Fruit fly (Drosophila melanogaster) whole organism, prepupa: ENCODE results near the gene Ppat-Dpck.

Experiments
- Blimp-1 ChIP-seq: fragments of 200-800 bp; sonication (Bioruptor generic); optimal IDR thresholded peaks from 3 replicates; lab custom pipeline; 2017; ENCODE audit warnings: missing biosample characterization, missing genetic modification characterization, mild to moderate bottlenecking, moderate library complexity, missing genetic modification reagents
- CG10631 ChIP-seq: fragments of 200-800 bp; sonication (Bioruptor generic); optimal IDR thresholded peaks from 2 replicates; lab custom pipeline; 2016; ENCODE audit warnings: missing biosample characterization, missing genetic modification characterization
- CG10669 ChIP-seq: fragments of 200-800 bp; sonication (Bioruptor generic); optimal IDR thresholded peaks from 3 replicates; lab custom pipeline; 2018; ENCODE audit warnings: missing biosample characterization, mild to moderate bottlenecking, missing genetic modification characterization, moderate library complexity
- CG11294 ChIP-seq: fragments of 200-800 bp; sonication (Bioruptor generic); IDR thresholded peaks from 2 replicates; pipeline ENCODE4 v1.3.6; 2022; ENCODE audit warnings: missing biosample characterization, missing genetic modification characterization
- CG11762 ChIP-seq: fragments of 200-800 bp; sonication (Bioruptor generic); optimal IDR thresholded peaks from 3 replicates; lab custom pipeline; 2016; ENCODE audit warnings: missing biosample characterization, missing genetic modification characterization; ENCODE audit not compliant: insufficient read depth
- CG11902 ChIP-seq: fragments of 200-800 bp; sonication (Bioruptor generic); optimal IDR thresholded peaks from 3 replicates; lab custom pipeline; 2016; ENCODE audit warnings: missing biosample characterization, missing genetic modification characterization
- CG1621 ChIP-seq: fragments of 200-800 bp; sonication (Bioruptor generic); optimal IDR thresholded peaks from 3 replicates; lab custom pipeline; 2018; ENCODE audit warnings: missing biosample characterization, mild to moderate bottlenecking, missing genetic modification characterization
- CG16779 ChIP-seq: fragments of 200-800 bp; sonication (Bioruptor generic); optimal IDR thresholded peaks from 3 replicates; lab custom pipeline; 2017; ENCODE audit warnings: missing biosample characterization, mild to moderate bottlenecking, missing genetic modification characterization
- CG3032 ChIP-seq: fragments of 200-800 bp; optimal IDR thresholded peaks from 2 replicates; lab custom pipeline; 2019; ENCODE audit warnings: missing biosample characterization, mild to moderate bottlenecking, missing genetic modification characterization, moderate library complexity
- CG32006 ChIP-seq: fragments of 200-800 bp; sonication (Bioruptor generic); optimal IDR thresholded peaks from 3 replicates; lab custom pipeline; 2017; ENCODE audit warnings: missing biosample characterization, mild to moderate bottlenecking, missing genetic modification characterization
- CG4318 ChIP-seq: fragments of 200-800 bp; sonication (Bioruptor generic); optimal IDR thresholded peaks from 3 replicates; lab custom pipeline; 2017; ENCODE audit warnings: missing biosample characterization, mild to moderate bottlenecking, missing genetic modification characterization
- CG6163 ChIP-seq: fragments of 200-800 bp; sonication (Bioruptor generic); IDR thresholded peaks from 3 replicates; pipeline ENCODE4 v1.3.6; 2022; ENCODE audit warnings: missing biosample characterization, missing genetic modification characterization
- CG6276 ChIP-seq: fragments of 200-800 bp; sonication (Bioruptor generic); optimal IDR thresholded peaks from 2 replicates; lab custom pipeline; 2017; ENCODE audit warnings: missing biosample characterization, mild to moderate bottlenecking, missing genetic modification characterization
- CG6808 ChIP-seq: fragments of 200-800 bp; sonication (Bioruptor generic); optimal IDR thresholded peaks from 3 replicates; lab custom pipeline; 2017; ENCODE audit warnings: missing biosample characterization, missing genetic modification characterization, mild to moderate bottlenecking, moderate library complexity, missing genetic modification reagents
- CG6854 ChIP-seq: fragments of 200-800 bp; sonication (Bioruptor generic); optimal IDR thresholded peaks from 2 replicates; lab custom pipeline; 2017; ENCODE audit warnings: missing biosample characterization, mild to moderate bottlenecking, missing genetic modification characterization
- CG7368 ChIP-seq: fragments of 200-800 bp; sonication (Bioruptor generic); optimal IDR thresholded peaks from 3 replicates; lab custom pipeline; 2016; ENCODE audit warnings: missing biosample characterization, missing genetic modification characterization
- CG8119 ChIP-seq: fragments of 200-800 bp; sonication (Bioruptor generic); IDR thresholded peaks from 3 replicates; pipeline ENCODE4 v1.3.6; 2022; ENCODE audit warnings: missing biosample characterization, missing genetic modification characterization
- CG8319 ChIP-seq: fragments of 200-800 bp; sonication (Bioruptor generic); optimal IDR thresholded peaks from 3 replicates; lab custom pipeline; 2016; ENCODE audit warnings: missing biosample characterization, missing genetic modification characterization
- CG9139 ChIP-seq: fragments of 200-800 bp; sonication (Bioruptor generic); optimal IDR thresholded peaks from 3 replicates; lab custom pipeline; 2017; ENCODE audit warnings: missing biosample characterization, mild to moderate bottlenecking, missing genetic modification characterization
- Eip78C ChIP-seq: fragments of 200-800 bp; sonication (Bioruptor generic); peaks from one replicate; lab custom pipeline; 2016; ENCODE audit warnings: missing biosample characterization, missing genetic modification characterization
- Eip93F ChIP-seq: fragments of 200-800 bp; sonication (Bioruptor generic); optimal IDR thresholded peaks from 2 replicates; lab custom pipeline; 2016; ENCODE audit warnings: missing biosample characterization, mild to moderate bottlenecking, missing genetic modification characterization
- Ets21C ChIP-seq: fragments of 200-800 bp; sonication (Bioruptor generic); optimal IDR thresholded peaks from 3 replicates; lab custom pipeline; 2016; ENCODE audit warnings: missing biosample characterization, missing genetic modification characterization
- Hr39 ChIP-seq: fragments of 200-800 bp; sonication (Bioruptor generic); optimal IDR thresholded peaks from 2 replicates; lab custom pipeline; 2016; ENCODE audit warnings: missing biosample characterization, missing genetic modification characterization
- Hr4 ChIP-seq: fragments of 200-800 bp; sonication (Bioruptor generic); optimal IDR thresholded peaks from 3 replicates; lab custom pipeline; 2016; ENCODE audit warnings: missing biosample characterization, missing genetic modification characterization
- Met ChIP-seq: fragments of 200-800 bp; sonication (Bioruptor generic); optimal IDR thresholded peaks from 3 replicates; lab custom pipeline; 2016; ENCODE audit warnings: missing biosample characterization, missing genetic modification characterization
- OdsH ChIP-seq: fragments of 200-800 bp; sonication (Bioruptor generic); optimal IDR thresholded peaks from 3 replicates; lab custom pipeline; 2016; ENCODE audit warnings: missing biosample characterization, missing genetic modification characterization
- Smox ChIP-seq: fragments of 200-800 bp; sonication (Bioruptor generic); optimal IDR thresholded peaks from 3 replicates; lab custom pipeline; 2016; ENCODE audit warnings: missing biosample characterization, missing genetic modification characterization
- Sox102F ChIP-seq: fragments of 200-800 bp; sonication (Bioruptor generic); optimal IDR thresholded peaks from 2 replicates; lab custom pipeline; 2016; ENCODE audit warnings: missing biosample characterization, mild to moderate bottlenecking, missing genetic modification characterization
- Sox14 ChIP-seq: fragments of 200-800 bp; sonication (Bioruptor generic); optimal IDR thresholded peaks from 3 replicates; lab custom pipeline; 2016; ENCODE audit warnings: missing biosample characterization, missing genetic modification characterization
- Sox15 ChIP-seq: fragments of 200-800 bp; sonication (Bioruptor generic); optimal IDR thresholded peaks from 3 replicates; lab custom pipeline; 2016; ENCODE audit warnings: missing biosample characterization, missing genetic modification characterization
- acj6 ChIP-seq: fragments of 200-800 bp; sonication (Bioruptor generic); optimal IDR thresholded peaks from 3 replicates; lab custom pipeline; 2016; ENCODE audit warnings: missing biosample characterization, missing genetic modification characterization
- cyc ChIP-seq: fragments of 200-800 bp; sonication (Bioruptor generic); optimal IDR thresholded peaks from 3 replicates; lab custom pipeline; 2016; ENCODE audit warnings: missing biosample characterization, missing genetic modification characterization
- dac ChIP-seq: fragments of 200-800 bp; sonication (Bioruptor generic); optimal IDR thresholded peaks from 2 replicates; lab custom pipeline; 2017; ENCODE audit warnings: missing biosample characterization, mild to moderate bottlenecking, missing genetic modification characterization
- fd59A ChIP-seq: fragments of 200-800 bp; sonication (Bioruptor generic); optimal IDR thresholded peaks from 2 replicates; lab custom pipeline; 2017; ENCODE audit warnings: missing biosample characterization, mild to moderate bottlenecking, missing genetic modification characterization, missing genetic modification reagents
- lz ChIP-seq: fragments of 200-800 bp; sonication (Bioruptor generic); optimal IDR thresholded peaks from 3 replicates; lab custom pipeline; 2016; ENCODE audit warnings: missing biosample characterization, missing genetic modification characterization
- salr ChIP-seq, 2 experiments: fragments of 200-800 bp; sonication (Bioruptor generic); optimal IDR thresholded peaks; 3 replicates each; lab custom pipeline; 2016 to 2018; ENCODE audit warnings: missing biosample characterization in 2 of 2, missing genetic modification characterization in 2 of 2, mild to moderate bottlenecking in 1 of 2
- spab ChIP-seq: fragments of 200-800 bp; sonication (Bioruptor generic); optimal IDR thresholded peaks from 2 replicates; lab custom pipeline; 2017; ENCODE audit warnings: missing biosample characterization, mild to moderate bottlenecking, missing genetic modification characterization, missing genetic modification reagents
- svp ChIP-seq: fragments of 200-800 bp; sonication (Bioruptor generic); peaks from one replicate; lab custom pipeline; 2016; ENCODE audit warnings: missing biosample characterization, missing genetic modification characterization
- topi ChIP-seq: fragments of 200-800 bp; sonication (Bioruptor generic); optimal IDR thresholded peaks from 3 replicates; lab custom pipeline; 2016; ENCODE audit warnings: missing biosample characterization, missing genetic modification characterization
- vri ChIP-seq: fragments of 200-800 bp; sonication (Bioruptor generic); optimal IDR thresholded peaks from 3 replicates; lab custom pipeline; 2016; ENCODE audit warnings: missing biosample characterization, mild to moderate bottlenecking, missing genetic modification characterization

Ppat-Dpck gene

DNA sequence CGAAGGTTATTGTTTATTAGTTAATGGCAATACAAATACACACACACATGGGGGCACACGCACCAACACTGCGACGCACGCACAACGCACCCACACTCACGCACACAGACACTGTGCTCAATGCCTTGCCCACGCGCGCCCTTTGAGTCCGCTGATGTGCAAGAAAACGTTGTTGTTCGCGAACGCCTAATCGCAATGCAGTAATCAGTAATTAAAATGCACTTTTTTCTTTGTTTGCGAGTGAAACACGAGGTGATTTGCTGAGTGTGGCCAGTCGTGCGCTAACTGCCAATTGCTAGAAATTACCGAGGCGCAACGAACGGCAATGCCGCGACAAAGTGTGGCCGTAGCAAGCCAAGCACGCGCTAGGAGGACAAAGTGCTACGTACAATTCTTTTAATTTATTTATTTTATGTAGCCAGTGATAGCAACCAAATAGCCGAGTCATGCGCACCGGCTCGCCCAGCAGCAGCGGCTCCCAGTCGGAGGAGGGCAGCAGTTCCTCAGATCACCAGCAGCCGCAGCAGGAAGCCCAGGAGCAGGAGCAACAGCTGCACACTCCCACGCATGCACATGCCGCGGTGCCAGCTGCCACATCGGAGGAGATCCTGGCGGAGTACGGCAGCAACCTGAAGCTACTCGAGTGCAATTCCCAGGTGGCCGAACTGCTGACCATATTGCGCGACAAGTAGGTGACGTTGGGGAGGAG, 42.2 kb upstream of the Ppat-Dpck start, which contains the start of the genes S6k and kri (continued):
- TF ChIP-seq CG11762 (GFP tag; lab: Kevin White, UChicago) (no peak), spab (GFP tag; lab: Kevin White, UChicago) (no peak), Sox14 (GFP tag; lab: Kevin White, UChicago) (peak; percentile 93), Sox15 (GFP tag; lab: Kevin White, UChicago) (no peak), OdsH (GFP tag; lab: Kevin White, UChicago) (no peak), CG16779 (peak; percentile 56), cyc (peak; percentile 16), CG9139 (GFP tag; lab: Kevin White, UChicago) (peak; percentile 14), Met (GFP tag; lab: Kevin White, UChicago) (no peak), lz (GFP tag; lab: Kevin White, UChicago) (peak; percentile 12), salr (GFP tag; optimal IDR thresholded peaks at IDR 0.05; lab: Kevin White, UChicago) (no peak), CG6808 (GFP tag; lab: Kevin White, UChicago) (peak; percentile 33), CG11294 (GFP tag; lab: Robert Waterston, UW) (no peak)
- TF ChIP-seq, all 60 proteins: peak for 24

DNA sequence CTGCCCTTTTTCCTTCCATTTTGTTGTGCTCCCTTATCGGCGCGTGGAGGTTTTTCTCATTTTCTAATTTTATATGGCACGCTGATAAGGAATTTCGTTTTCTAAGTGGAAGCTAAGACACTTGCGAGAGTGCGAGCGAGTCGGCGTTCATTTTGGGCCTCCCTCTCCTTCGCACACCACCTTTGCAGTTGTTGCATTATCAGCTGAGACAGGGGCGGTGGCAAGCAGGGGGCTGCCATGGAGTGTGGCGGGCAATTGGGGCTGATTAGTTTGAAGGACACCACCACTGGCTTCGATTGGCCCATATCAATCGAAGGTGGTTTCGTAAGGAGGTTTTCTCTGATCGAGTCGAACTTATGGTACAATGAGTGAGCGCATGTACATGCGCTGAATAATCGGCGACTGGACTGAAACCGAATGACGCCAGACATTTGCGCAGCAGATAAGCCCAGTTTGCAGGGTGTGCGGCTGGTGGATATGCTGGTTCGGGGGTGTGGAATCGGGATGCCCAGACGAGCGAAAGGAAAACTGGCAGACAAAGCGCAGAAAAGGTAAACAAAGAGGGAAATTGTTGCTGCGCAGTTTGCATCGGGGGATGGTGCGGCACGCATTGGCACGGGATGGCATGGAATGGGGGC, 41.2 kb upstream of the Ppat-Dpck start:
- TF ChIP-seq CG7368 = no peak
- TF ChIP-seq Eip78C (GFP tag; lab: Kevin White, UChicago) = peak; percentile 0
- TF ChIP-seq acj6 = no peak
- TF ChIP-seq svp (GFP tag; lab: Kevin White, UChicago) = peak; percentile 55
- TF ChIP-seq CG4318 (GFP tag; lab: Kevin White, UChicago) = no peak
- 0 out of 3 replicates have a peak, but pooled peaks have one; percentile 11 for TF ChIP-seq CG6163
- TF ChIP-seq vri (GFP tag; lab: Kevin White, UChicago) = peak; percentile 33
- no peak for TF ChIP-seq CG9139 (GFP tag; lab: Kevin White, UChicago)
- peak; percentile 40 for TF ChIP-seq Sox14 (GFP tag; lab: Kevin White, UChicago)

DNA sequence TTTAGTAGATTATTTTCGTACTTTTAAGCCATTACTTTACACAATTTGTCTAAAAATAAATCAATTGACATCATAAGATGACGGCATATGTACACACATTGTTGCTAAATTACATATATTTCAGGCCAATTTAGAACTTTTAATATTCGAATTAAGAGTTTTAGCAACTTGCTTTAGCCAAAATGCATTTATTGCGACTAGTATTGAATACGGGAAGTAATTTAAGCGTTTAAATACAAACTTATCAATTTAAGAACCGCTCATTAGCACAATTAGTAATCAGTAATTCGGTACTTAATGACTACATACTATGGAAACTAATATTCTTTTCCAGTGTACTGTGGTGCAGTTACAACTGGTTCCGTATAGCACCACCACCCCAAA, 40.6 kb upstream of the Ppat-Dpck start:
- TF ChIP-seq CG6163 (no peak), Met (GFP tag; lab: Kevin White, UChicago) (peak; percentile 20)

DNA sequence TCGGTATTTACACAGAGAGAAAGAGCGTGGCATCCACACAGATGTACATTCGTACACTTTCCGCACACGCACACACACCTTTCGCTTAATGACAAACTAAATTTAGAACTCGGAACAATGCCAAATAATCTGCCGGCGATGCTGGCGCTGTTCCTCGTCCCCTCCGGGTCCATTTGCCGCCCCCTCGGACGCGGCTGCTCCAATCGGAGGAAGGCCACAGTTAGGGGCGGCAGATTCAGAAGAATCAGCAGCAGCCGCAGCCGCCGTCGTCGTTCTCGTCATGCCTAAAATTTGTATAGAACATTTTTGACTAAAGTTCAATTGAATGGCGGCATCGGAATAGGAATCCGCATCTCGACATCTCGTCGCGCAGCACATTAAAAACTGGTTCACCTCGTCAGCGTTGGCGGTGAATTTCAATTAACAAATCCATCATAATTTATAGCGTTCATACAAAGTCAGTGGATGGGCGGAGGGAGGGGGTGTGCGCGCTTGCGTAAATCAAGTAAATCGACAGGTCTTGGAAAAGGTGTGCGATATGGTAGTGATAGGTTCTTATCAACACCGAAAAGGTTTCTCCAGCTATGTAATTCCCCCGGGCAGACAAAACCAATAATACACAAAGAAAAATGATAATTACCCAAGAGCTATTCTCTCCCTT, 40.1 kb upstream of the Ppat-Dpck start:
- TF ChIP-seq Smox (GFP tag; lab: Kevin White, UChicago) (no peak), CG6854 (GFP tag; lab: Kevin White, UChicago) (no peak), CG11762 (GFP tag; lab: Kevin White, UChicago) (no peak), CG10669 (no peak), vri (GFP tag; lab: Kevin White, UChicago) (peak; percentile 29)

DNA sequence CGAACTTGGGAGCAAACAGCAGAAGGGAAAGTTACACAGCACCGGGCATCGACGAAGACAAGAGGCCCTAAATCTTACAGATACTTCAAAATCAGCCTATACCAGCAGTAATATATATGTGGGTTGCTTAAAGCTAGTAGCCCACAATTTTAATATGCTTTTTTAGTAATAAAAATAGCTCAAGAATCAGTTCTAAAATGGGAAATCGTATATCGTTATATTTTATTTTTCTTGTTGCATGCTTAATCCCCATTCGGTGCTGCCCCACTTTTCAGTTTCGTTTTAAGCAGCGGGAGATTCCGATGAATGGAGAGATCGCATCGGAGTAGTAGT, 39.5 kb upstream of the Ppat-Dpck start:
- TF ChIP-seq CG6276 (GFP tag; lab: Kevin White, UChicago) = peak; percentile 71
- TF ChIP-seq dac (GFP tag; lab: Kevin White, UChicago) = peak; percentile 72
- TF ChIP-seq Ets21C (GFP tag; lab: Kevin White, UChicago) = peak; percentile 46
- TF ChIP-seq topi (GFP tag; lab: Kevin White, UChicago) = peak; percentile 74
- no peak for TF ChIP-seq Eip93F (GFP tag; lab: Kevin White, UChicago)
- TF ChIP-seq CG9139 (GFP tag; lab: Kevin White, UChicago) = peak; percentile 63
- peak; percentile 66 for TF ChIP-seq CG11902 (GFP tag; lab: Kevin White, UChicago)
- TF ChIP-seq fd59A (GFP tag; lab: Kevin White, UChicago) = peak; percentile 82
- peak; percentile 70 for TF ChIP-seq CG1621 (tag; lab: Kevin White, UChicago)
- TF ChIP-seq CG6808 (GFP tag; lab: Kevin White, UChicago) = peak; percentile 86
- TF ChIP-seq CG8119 (GFP tag; lab: Robert Waterston, UW) = peak; percentile 80
- peak; percentile 80 for TF ChIP-seq CG11762 (GFP tag; lab: Kevin White, UChicago)
- peak; percentile 67 for TF ChIP-seq Hr39 (GFP tag; lab: Kevin White, UChicago)
- peak; percentile 94 for TF ChIP-seq CG32006 (GFP tag; lab: Kevin White, UChicago)
- TF ChIP-seq Hr4 (GFP tag; lab: Kevin White, UChicago) = peak; percentile 89
- peak; percentile 49 for TF ChIP-seq Sox102F (GFP tag; lab: Kevin White, UChicago)
- peak; percentile 87 for TF ChIP-seq acj6
- TF ChIP-seq Blimp-1 = peak; percentile 35
- TF ChIP-seq CG3032 (tag; lab: Kevin White, UChicago) = peak; percentile 84
- peak; percentile 77 for TF ChIP-seq CG4318 (GFP tag; lab: Kevin White, UChicago)
- peak; percentile 73 for TF ChIP-seq CG8319 (GFP tag; lab: Kevin White, UChicago)
- TF ChIP-seq Eip78C (GFP tag; lab: Kevin White, UChicago) = peak; percentile 97
- TF ChIP-seq CG10631 (GFP tag; lab: Kevin White, UChicago) = peak; percentile 83
